Worm (Caenorhabditis elegans): ENCODE measurements around the gene wdr-20.

Gene wdr-20

ce11 chrV:10178166-10178565, 44.2 kb upstream of the wdr-20 start (continued):
- TF ChIP-seq ceh-58 (GFP tag; IDR thresholded peaks at IDR 0.05) (no peak), nfya-1 (tag; optimal IDR thresholded peaks at IDR 0.05; ENCODE audit: borderline replicate concordance, insufficient read depth) (no peak), aptf-3 (GFP tag; IDR thresholded peaks at IDR 0.05) (no peak), Y56A3A.18 (GFP tag; IDR thresholded peaks at IDR 0.05) (no peak), B0261.1 (tag; optimal IDR thresholded peaks at IDR 0.05) (no peak), dpl-1 (GFP tag; optimal IDR thresholded peaks at IDR 0.05) (no peak), ceh-91 (GFP tag; IDR thresholded peaks at IDR 0.05) (no peak), lin-35 (GFP tag; optimal IDR thresholded peaks at IDR 0.05) (no peak), nhr-27 (tag; optimal IDR thresholded peaks at IDR 0.05) (no peak), egrh-3 (GFP tag; IDR thresholded peaks at IDR 0.05) (no peak), die-1 (tag; optimal IDR thresholded peaks at IDR 0.05) (no peak), dox-1 (GFP tag; IDR thresholded peaks at IDR 0.05) (peak; percentile 58; the same call in 1 of the 2 replicates), mel-28 (tag; optimal IDR thresholded peaks at IDR 0.05; ENCODE audit: borderline replicate concordance) (no peak), sdz-38 (tag; optimal IDR thresholded peaks at IDR 0.05) (no peak), lag-1 (GFP tag; IDR thresholded peaks at IDR 0.05) (no peak), snpc-1.1 (tag; optimal IDR thresholded peaks at IDR 0.05; ENCODE audit: insufficient read depth) (no peak), ztf-26 (tag; optimal IDR thresholded peaks at IDR 0.05) (no peak), cebp-2 (GFP tag; IDR thresholded peaks at IDR 0.05) (no peak), mcd-1 (GFP tag; IDR thresholded peaks at IDR 0.05) (peak; percentile 91), hlh-12 (tag; optimal IDR thresholded peaks at IDR 0.05) (no peak), aptf-2 (GFP tag; conservative IDR thresholded peaks at IDR 0.05) (no peak), lsl-1 (GFP tag; optimal IDR thresholded peaks at IDR 0.05) (no peak), tlf-1 (GFP tag; optimal IDR thresholded peaks at IDR 0.05) (no peak), Y95B8A.8 (GFP tag; IDR thresholded peaks at IDR 0.05) (no peak), rpc-1 (optimal IDR thresholded peaks at IDR 0.05) (no peak), rpc-1 (tag; optimal IDR thresholded peaks at IDR 0.05) (no peak), tbx-9 (tag; optimal IDR thresholded peaks at IDR 0.05; ENCODE audit: borderline replicate concordance) (no peak), T07F8.4 (tag; optimal IDR thresholded peaks at IDR 0.05) (no peak), ztf-25 (GFP tag; IDR thresholded peaks at IDR 0.05) (no peak), hrde-1 (tag; optimal IDR thresholded peaks at IDR 0.05; ENCODE audit: borderline replicate concordance) (no peak), fkh-3 (tag; optimal IDR thresholded peaks at IDR 0.05) (no peak), snpc-3.4 (tag; optimal IDR thresholded peaks at IDR 0.05) (no peak), ztf-3 (GFP tag; optimal IDR thresholded peaks at IDR 0.05) (no peak), madf-10 (tag; optimal IDR thresholded peaks at IDR 0.05) (no peak), F57C9.4 (tag; optimal IDR thresholded peaks at IDR 0.05) (no peak), nhr-120 (GFP tag; IDR thresholded peaks at IDR 0.05) (no peak), mxl-1 (tag; optimal IDR thresholded peaks at IDR 0.05) (no peak), F52B5.7 (tag; optimal IDR thresholded peaks at IDR 0.05) (no peak), snpc-1.3 (tag; optimal IDR thresholded peaks at IDR 0.05; ENCODE audit: insufficient read depth) (no peak), xnd-1 (tag; optimal IDR thresholded peaks at IDR 0.05) (no peak), lin-54 (GFP tag; optimal IDR thresholded peaks at IDR 0.05) (no peak), ceh-27 (GFP tag; optimal IDR thresholded peaks at IDR 0.05) (peak; percentile 56), zfh-2 (GFP tag; conservative IDR thresholded peaks at IDR 0.05) (no peak), ets-4 (GFP tag; optimal IDR thresholded peaks at IDR 0.05) (no peak), F55B11.4 (tag; optimal IDR thresholded peaks at IDR 0.05; ENCODE audit: borderline replicate concordance, insufficient read depth) (no peak), K12H6.12 (tag; optimal IDR thresholded peaks at IDR 0.05) (peak; percentile 43), pbrm-1 (GFP tag; IDR thresholded peaks at IDR 0.05) (no peak), B0035.1 (tag; optimal IDR thresholded peaks at IDR 0.05) (no peak), sea-2 (GFP tag; IDR thresholded peaks at IDR 0.05) (no peak), unc-62 (GFP tag; optimal IDR thresholded peaks at IDR 0.05) (no peak)

Measured in whole organism, young adult.